Fruit fly (Drosophila melanogaster) whole organism, larva: ENCODE measurements around the gene CG6006.

Experiments
- noc ChIP-seq: fragments of 200-800 bp; sonication (Bioruptor generic); optimal IDR thresholded peaks from 3 replicates; lab custom pipeline; 2019; ENCODE audit warnings: missing biosample characterization, mild to moderate bottlenecking, missing genetic modification characterization, moderate library complexity

CG6006 gene

DNA sequence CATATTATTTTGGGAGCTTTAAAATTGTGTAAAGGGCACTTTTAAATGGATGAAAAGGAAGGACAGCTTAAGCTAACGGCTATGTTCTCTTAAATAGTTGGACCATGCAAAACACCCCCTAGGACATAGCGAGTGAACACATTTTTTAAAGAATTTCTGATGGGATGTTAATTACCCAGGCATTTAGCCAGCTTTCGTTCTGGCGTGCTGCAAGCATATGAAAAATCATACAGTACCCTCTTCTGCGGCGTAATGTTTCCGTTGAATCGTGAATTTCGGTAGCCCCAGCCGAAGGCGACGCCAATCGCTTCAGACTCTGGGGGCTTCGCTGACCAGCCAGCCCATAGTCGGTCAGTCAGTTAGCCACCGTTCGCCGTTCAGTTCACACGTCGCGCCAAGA, at the start of gene CG6006:
CG6006 (plus strand) TSS at position 301 of the 400 bp plus-strand sequence.
- no peak for TF ChIP-seq noc (tag; lab: Kevin White, UChicago)

- TF ChIP-seq noc (tag; lab: Kevin White, UChicago) = no peak
Observed at dm6 chr3R:16105813-16106480, 48.8 kb upstream of the CG6006 start.

dm6 chr3R:16113124-16113523, 41.7 kb upstream of the CG6006 start:
- TF ChIP-seq noc (tag; lab: Kevin White, UChicago) = no peak

dm6 chr3R:16115861-16116260, 38.9 kb upstream of the CG6006 start, which contains the start of gene Sb:
Gene Sb, plus strand, starts transcription at chr3R:16116161.
- no peak for TF ChIP-seq noc (tag; lab: Kevin White, UChicago)

DNA sequence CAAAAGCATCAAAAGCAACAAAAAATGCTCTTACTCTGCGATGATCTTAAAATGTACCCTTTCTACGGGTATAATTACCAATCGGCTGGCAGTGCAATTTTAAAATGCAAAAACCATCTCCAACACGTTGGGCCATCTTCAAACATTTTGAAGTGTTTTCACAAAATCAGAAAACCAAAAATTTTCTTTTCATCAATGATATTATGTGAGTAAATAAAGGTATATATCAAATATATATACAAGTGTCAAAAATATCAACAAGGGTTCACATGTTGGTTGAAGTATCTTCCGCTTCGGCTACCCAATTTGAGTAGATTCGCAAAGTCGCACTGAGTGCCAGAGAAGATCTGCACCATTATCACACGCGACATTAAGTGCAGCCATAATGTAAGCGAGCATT, 37.4 kb upstream of the CG6006 start:
- no peak for TF ChIP-seq noc (tag; lab: Kevin White, UChicago)

DNA sequence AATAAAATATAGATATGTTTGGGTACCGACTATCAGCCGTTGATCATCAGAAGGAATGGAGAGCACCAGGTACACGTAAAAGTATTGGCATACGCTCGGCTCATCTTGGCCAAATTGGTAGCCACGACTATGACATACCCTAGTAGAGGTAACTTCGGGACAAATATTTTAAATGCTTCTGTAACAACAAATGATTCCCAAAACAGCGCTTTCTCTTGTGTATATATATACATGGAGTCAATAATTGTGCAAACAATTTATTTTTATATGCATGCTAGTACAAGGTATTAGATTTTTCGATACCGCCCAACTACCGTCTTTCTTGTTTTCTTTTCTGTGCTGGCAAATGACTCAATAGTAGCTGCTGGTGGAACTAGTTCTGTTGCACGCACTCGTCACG, 35.3 kb upstream of the CG6006 start:
- no peak for TF ChIP-seq noc (tag; lab: Kevin White, UChicago)

- no peak for TF ChIP-seq noc (tag; lab: Kevin White, UChicago)
Observed at dm6 chr3R:16128471-16128870, 26.3 kb upstream of the CG6006 start.

dm6 chr3R:16135616-16136015, 19.2 kb upstream of the CG6006 start:
- no peak for TF ChIP-seq noc (tag; lab: Kevin White, UChicago)

dm6 chr3R:16146632-16147453, 7.9 kb upstream of the CG6006 start, which contains the start of the genes Mic26-27 and CG5916:
Gene Mic26-27, minus strand, starts transcription at chr3R:16146855.
Gene CG5916, plus strand, starts transcription at chr3R:16147029.
- peak; percentile 3 for TF ChIP-seq noc (tag; lab: Kevin White, UChicago)

- no peak for TF ChIP-seq noc (tag; lab: Kevin White, UChicago)
Observed at dm6 chr3R:16148712-16149111, 6.1 kb upstream of the CG6006 start.

DNA sequence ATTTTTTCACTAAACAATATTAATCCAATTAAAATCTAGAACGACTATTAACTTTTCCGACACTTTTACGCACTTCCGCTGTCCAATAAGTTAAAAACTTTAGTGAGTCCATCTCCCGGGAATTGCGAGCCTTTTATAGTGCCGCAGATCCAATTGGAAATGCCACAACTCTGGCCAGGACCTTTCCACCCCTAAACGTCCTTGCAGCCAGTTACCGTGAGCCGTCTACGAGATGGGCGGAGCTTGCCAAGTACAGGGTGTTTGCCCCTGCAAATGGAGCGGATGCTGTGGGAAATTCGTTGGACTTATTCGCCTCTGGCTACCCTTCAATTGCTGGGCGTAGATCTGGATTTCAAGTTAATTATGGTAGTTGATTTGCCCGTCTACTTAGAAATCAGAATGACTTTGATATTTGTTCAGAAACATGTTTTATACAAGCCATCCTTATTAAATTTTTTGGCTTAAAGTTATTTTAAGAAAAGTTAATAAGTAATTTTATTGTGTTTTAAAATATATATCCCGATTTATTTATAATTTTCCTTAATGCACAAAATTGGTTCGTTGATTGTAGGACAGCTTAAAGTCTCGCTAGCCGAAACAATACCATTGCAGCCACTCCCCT, 3.4 kb upstream of the CG6006 start, which contains the start of gene Fer2:
Fer2 (minus strand) TSS at position 74 of the 622 bp plus-strand sequence.
- TF ChIP-seq noc (tag; lab: Kevin White, UChicago) = no peak

DNA sequence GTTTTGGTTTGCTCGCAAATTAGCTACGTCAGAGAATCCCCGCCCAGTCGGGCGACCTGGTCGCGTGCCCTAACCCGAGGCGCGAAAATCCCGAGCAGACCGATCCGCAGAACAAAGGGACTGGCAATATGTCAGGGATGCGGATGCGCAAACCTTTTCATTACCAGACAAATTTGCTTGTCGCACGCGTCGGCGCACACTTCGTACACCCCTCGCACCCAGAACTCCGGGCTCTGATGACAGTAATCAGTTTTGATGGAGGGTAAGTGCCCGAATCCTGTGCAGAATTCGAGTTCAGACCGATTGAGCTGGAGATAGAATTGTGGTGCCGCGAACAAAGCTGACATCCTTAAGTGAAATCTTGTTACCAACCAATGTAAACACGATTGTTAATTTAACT, 2.4 kb upstream of the CG6006 start:
- no peak for TF ChIP-seq noc (tag; lab: Kevin White, UChicago)

- TF ChIP-seq noc (tag; lab: Kevin White, UChicago) = no peak
Observed at dm6 chr3R:16153356-16153905, 1.4 kb upstream of the CG6006 start.

dm6 chr3R:16154263-16154662, 519 bp upstream of the CG6006 start:
- TF ChIP-seq noc (tag; lab: Kevin White, UChicago) = no peak

DNA sequence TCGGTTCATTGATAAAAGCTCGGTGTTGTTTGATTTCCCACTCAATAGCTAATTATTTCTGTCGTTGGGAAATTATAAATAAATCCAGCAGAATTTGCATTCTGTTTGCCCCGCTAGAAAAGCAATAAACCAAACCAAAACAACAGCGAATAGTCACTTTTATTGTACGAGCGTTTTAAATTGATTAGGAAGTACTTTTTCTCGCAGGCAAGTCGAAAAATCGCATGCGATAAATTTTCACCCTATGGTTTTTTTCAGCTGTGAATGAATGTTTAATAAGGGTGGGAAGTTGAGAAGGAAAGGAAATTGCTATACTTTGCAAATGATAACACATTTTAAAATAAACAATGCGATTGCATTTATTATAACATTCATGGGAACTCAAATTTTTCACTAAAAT, 1.2 kb downstream of the CG6006 start:
- TF ChIP-seq noc (tag; lab: Kevin White, UChicago) = no peak
